Fruit fly (Drosophila melanogaster) whole organism, pupa: Measurements from ENCODE around the gene mip130.

Source experiments
- CG10348 ChIP-seq: fragments of 200-800 bp; sonication (Bioruptor generic); IDR thresholded peaks from 2 replicates; pipeline ENCODE4 v1.3.6; 2022; ENCODE audit warnings: missing biosample characterization, missing genetic modification characterization
- CG14655 ChIP-seq: fragments of 200-800 bp; sonication (Bioruptor generic); optimal IDR thresholded peaks from 3 replicates; lab custom pipeline; 2017; ENCODE audit warnings: mild to moderate bottlenecking, missing biosample characterization, missing genetic modification reagents, missing genetic modification characterization
- CG15710 ChIP-seq: fragments of 200-800 bp; sonication (Bioruptor generic); optimal IDR thresholded peaks from 2 replicates; lab custom pipeline; 2018; ENCODE audit warnings: missing biosample characterization, mild to moderate bottlenecking, missing genetic modification characterization, moderate library complexity
- CG4496 ChIP-seq: fragments of 200-800 bp; sonication (Bioruptor generic); IDR thresholded peaks from 3 replicates; pipeline ENCODE4 v1.3.6; 2022; ENCODE audit warnings: missing biosample characterization, missing genetic modification characterization
- CG8301 ChIP-seq: fragments of 200-800 bp; sonication (Bioruptor generic); optimal IDR thresholded peaks from 2 replicates; lab custom pipeline; 2018; ENCODE audit warnings: missing biosample characterization, mild to moderate bottlenecking, missing genetic modification characterization
- fd96Ca ChIP-seq: fragments of 200-800 bp; sonication (Bioruptor generic); IDR thresholded peaks from 3 replicates; pipeline ENCODE4 v1.3.6; 2022; ENCODE audit warnings: missing biosample characterization, missing genetic modification characterization
- gl ChIP-seq: fragments of 200-800 bp; sonication (Bioruptor generic); optimal IDR thresholded peaks from 2 replicates; lab custom pipeline; 2018; ENCODE audit warnings: missing biosample characterization, mild to moderate bottlenecking, missing genetic modification characterization

DNA sequence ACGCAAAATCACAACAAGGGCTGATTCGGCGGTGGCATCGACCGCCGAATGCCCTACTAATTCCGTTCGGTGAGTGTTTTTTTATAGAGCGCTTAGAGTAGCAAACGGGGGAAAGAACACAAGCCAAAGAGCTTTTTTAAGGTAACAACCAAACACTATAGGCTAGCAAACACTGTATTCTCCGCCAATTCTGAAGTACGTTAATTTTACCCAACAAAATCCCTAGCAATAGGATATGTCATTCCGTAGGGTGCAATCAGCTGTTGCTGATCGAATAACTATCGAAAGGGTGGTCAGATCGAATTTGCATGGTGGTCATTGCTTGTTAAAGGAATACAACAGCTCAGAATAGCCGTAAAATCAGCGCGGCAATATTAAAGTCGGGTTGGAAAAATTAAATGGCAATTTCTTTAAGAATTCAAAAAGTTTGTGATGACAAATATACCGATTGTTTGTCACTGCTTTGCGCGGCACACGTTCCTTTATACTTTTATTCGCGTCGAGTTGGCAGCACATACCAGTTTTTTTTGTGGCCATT, at the start of gene mip130:
- peak; percentile 54 for TF ChIP-seq CG15710 (tag; lab: Kevin White, UChicago)
- peak; percentile 62; the same call in 2 of the 3 replicates for TF ChIP-seq CG4496 (GFP tag; lab: Robert Waterston, UW)
- TF ChIP-seq CG8301 (tag; lab: Kevin White, UChicago), result peak; percentile 59
- peak; percentile 57; the same call in 1 of the 3 replicates for TF ChIP-seq fd96Ca (GFP tag; lab: Robert Waterston, UW)
- no peak for TF ChIP-seq CG14655 (GFP tag; lab: Kevin White, UChicago)
- TF ChIP-seq CG10348, result no peak
- TF ChIP-seq gl, result peak; percentile 21
